Fruit fly (Drosophila melanogaster): ENCODE data around the gene COX7A.

COX7A gene

dm6 chr3R:8313038-8313437 is 27.8 kb downstream of the COX7A start, which contains the start of gene CG7483 (continued):
- peak; percentile 93 for TF ChIP-seq MESR4 (GFP tag; optimal IDR thresholded peaks at IDR 0.05)
- TF ChIP-seq CG9609 (GFP tag; optimal IDR thresholded peaks at IDR 0.05), result no peak
- no peak for TF ChIP-seq NC2α (GFP tag; optimal IDR thresholded peaks at IDR 0.05)
- TF ChIP-seq ken (GFP tag; IDR thresholded peaks at IDR 0.05), result no peak
- TF ChIP-seq grn (GFP tag; optimal IDR thresholded peaks at IDR 0.05), result no peak
- TF ChIP-seq NFAT (GFP tag; IDR thresholded peaks at IDR 0.05), result no peak
- TF ChIP-seq CG4360 (GFP tag; IDR thresholded peaks at IDR 0.05), result no peak
- no peak for TF ChIP-seq CG7987 (GFP tag; optimal IDR thresholded peaks at IDR 0.05)
- TF ChIP-seq CG8281 (tag; optimal IDR thresholded peaks at IDR 0.05), result no peak
- no peak for TF ChIP-seq fu2 (GFP tag; optimal IDR thresholded peaks at IDR 0.05)
- TF ChIP-seq CG2889 (GFP tag; IDR thresholded peaks at IDR 0.05), result no peak
- TF ChIP-seq Oli (tag; optimal IDR thresholded peaks at IDR 0.05), result no peak
- TF ChIP-seq CG2678 (tag; optimal IDR thresholded peaks at IDR 0.05), result no peak
- TF ChIP-seq slbo (GFP tag; IDR thresholded peaks at IDR 0.05), result no peak
- no peak for TF ChIP-seq crc (GFP tag; optimal IDR thresholded peaks at IDR 0.05)
- no peak for TF ChIP-seq nerfin-1 (tag; optimal IDR thresholded peaks at IDR 0.05)
- TF ChIP-seq Bgb (GFP tag; IDR thresholded peaks at IDR 0.05; ENCODE audit: partially characterized antibody), result peak; percentile 86
- no peak for TF ChIP-seq kah (GFP tag; optimal IDR thresholded peaks at IDR 0.05)
- no peak for TF ChIP-seq run (tag; optimal IDR thresholded peaks at IDR 0.05)
- TF ChIP-seq CG13123 (GFP tag; optimal IDR thresholded peaks at IDR 0.05), result no peak
- TF ChIP-seq repo (GFP tag; optimal IDR thresholded peaks at IDR 0.05), result no peak
- TF ChIP-seq CG7357 (GFP tag; IDR thresholded peaks at IDR 0.05), result no peak
- TF ChIP-seq CG12236 (GFP tag; optimal IDR thresholded peaks at IDR 0.05), result no peak
- TF ChIP-seq dm (GFP tag; optimal IDR thresholded peaks at IDR 0.05), result no peak
- no peak for TF ChIP-seq ftz-f1 (GFP tag; optimal IDR thresholded peaks at IDR 0.05)
- no peak for TF ChIP-seq CG14014 (GFP tag; IDR thresholded peaks at IDR 0.05)
- no peak for TF ChIP-seq CG13775 (GFP tag; optimal IDR thresholded peaks at IDR 0.05)
- TF ChIP-seq CG2199 (GFP tag; IDR thresholded peaks at IDR 0.05), result no peak
- no peak for TF ChIP-seq Abd-B (GFP tag; optimal IDR thresholded peaks at IDR 0.05)
- no peak for TF ChIP-seq fd64A (GFP tag; optimal IDR thresholded peaks at IDR 0.05)
- TF ChIP-seq CG5180 (GFP tag; optimal IDR thresholded peaks at IDR 0.05), result no peak
- TF ChIP-seq exex (tag; optimal IDR thresholded peaks at IDR 0.05), result no peak
- TF ChIP-seq CG9437 (GFP tag; optimal IDR thresholded peaks at IDR 0.05), result no peak
- no peak for TF ChIP-seq zen (tag; optimal IDR thresholded peaks at IDR 0.05)
- TF ChIP-seq Sox100B (GFP tag; optimal IDR thresholded peaks at IDR 0.05), result no peak
- TF ChIP-seq CG9797 (GFP tag; optimal IDR thresholded peaks at IDR 0.05), result peak; percentile 54
- no peak for TF ChIP-seq al (GFP tag; IDR thresholded peaks at IDR 0.05)
- no peak for TF ChIP-seq CG17912 (GFP tag; optimal IDR thresholded peaks at IDR 0.05)
- no peak for TF ChIP-seq CG6654 (GFP tag; optimal IDR thresholded peaks at IDR 0.05)
- no peak for TF ChIP-seq dmrt11E (tag; optimal IDR thresholded peaks at IDR 0.05)
- TF ChIP-seq CG17328 (GFP tag; IDR thresholded peaks at IDR 0.05), result no peak
- TF ChIP-seq NfI (GFP tag; optimal IDR thresholded peaks at IDR 0.05), result no peak
- no peak for TF ChIP-seq CG4424 (GFP tag; optimal IDR thresholded peaks at IDR 0.05)
- TF ChIP-seq Trl (optimal IDR thresholded peaks at IDR 0.05), result no peak
- no peak for TF ChIP-seq Trl (GFP tag; optimal IDR thresholded peaks at IDR 0.05)
- TF ChIP-seq CG10321 (GFP tag; IDR thresholded peaks at IDR 0.05), result no peak
- TF ChIP-seq CG11695 (GFP tag; IDR thresholded peaks at IDR 0.05), result no peak
- TF ChIP-seq unpg (GFP tag; optimal IDR thresholded peaks at IDR 0.05), result no peak
- TF ChIP-seq chn (GFP tag; optimal IDR thresholded peaks at IDR 0.05), result no peak
- TF ChIP-seq sd (tag; optimal IDR thresholded peaks at IDR 0.05), result peak; percentile 56
- TF ChIP-seq Stat92E (GFP tag; optimal IDR thresholded peaks at IDR 0.05), result peak in 1 of 3 experiments; percentile 43
- TF ChIP-seq CG4707 (GFP tag; optimal IDR thresholded peaks at IDR 0.05), result no peak
